Fruit fly (Drosophila melanogaster): Measurements from ENCODE around the gene Kap3.

Kap3 gene

dm6 chrX:11367783-11368509 lies 28.1 kb upstream of the Kap3 start, which contains the start of the genes hop and Tim8:
Gene hop, minus strand, starts transcription at chrX:11368098.
Gene Tim8, plus strand, starts transcription at chrX:11368445.
- peak; percentile 90 for TF ChIP-seq psq (optimal IDR thresholded peaks at IDR 0.05)
- no peak for TF ChIP-seq ttk (optimal IDR thresholded peaks at IDR 0.05)

DNA sequence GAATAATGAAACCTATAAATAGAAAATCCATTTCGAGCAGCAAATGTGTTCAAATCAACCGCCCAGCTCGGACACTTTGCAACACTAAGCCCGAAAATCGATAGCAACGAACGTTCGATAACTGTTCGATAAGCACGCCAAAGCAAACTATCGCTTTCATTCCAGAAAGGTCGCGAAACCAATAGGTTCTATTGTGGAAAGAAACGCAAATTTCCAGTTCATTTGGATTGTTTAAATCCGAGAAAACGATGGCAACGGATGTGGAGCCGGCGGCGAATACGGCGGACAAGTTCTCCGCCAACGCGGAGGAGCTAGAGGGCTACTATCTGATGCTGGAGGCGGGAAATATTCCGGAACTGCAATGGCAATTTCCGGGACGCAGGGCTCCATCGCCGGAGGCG lies 19.2 kb upstream of the Kap3 start, which contains the start of gene Pa1:
Gene Pa1 (plus strand): TSS at position 156 of the 401 bp plus-strand sequence.
- TF ChIP-seq Sin3A (optimal IDR thresholded peaks at IDR 0.05) (no peak), ttk (optimal IDR thresholded peaks at IDR 0.05) (no peak), psq (optimal IDR thresholded peaks at IDR 0.05) (no peak), insv (optimal IDR thresholded peaks at IDR 0.05) (no peak), h (optimal IDR thresholded peaks at IDR 0.05) (no peak), Myc (optimal IDR thresholded peaks at IDR 0.05) (no peak)

DNA sequence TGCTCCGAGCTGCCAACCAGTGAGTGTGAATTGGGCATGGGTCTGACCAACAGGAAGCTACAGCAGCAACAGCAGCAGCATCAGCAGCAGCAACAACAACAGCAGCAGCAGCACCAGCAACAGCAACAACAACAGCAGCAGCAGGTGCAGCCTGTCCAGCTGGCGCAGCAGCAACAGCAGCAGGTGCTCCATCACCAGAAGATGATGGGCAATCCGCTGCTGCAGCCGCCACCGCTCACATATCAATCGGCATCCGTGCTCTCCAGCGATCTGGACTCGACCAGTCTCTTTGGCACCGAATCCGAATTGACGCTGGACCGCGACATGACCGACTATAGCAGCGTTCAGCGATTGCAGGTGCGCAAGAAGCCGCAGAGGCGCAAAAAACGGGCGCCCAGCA lies 16.8 kb upstream of the Kap3 start:
- peak; percentile 64 for TF ChIP-seq ttk (optimal IDR thresholded peaks at IDR 0.05)
- no peak for TF ChIP-seq Sin3A (optimal IDR thresholded peaks at IDR 0.05)

DNA sequence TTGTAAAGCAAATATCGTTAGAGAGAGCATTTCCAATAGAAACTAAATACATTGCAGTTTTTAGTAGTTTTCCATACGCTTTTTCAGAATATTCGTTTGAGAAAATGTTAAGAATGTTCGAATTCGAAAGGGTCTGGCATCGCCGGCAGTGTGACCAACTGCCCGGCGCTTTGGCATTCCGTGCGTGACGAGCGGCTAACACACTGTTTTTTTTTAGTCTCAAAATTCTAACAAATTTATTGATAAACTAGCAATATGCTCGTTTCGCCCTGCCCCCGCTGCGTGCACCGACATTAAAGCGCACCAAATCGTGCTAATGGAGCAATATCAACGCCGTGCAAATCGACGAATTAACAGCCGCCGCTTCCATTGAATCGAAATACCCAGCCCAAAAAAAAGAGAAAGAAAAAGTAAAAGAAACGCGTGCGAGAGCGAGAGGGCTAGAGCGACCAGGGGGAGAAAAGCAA lies 15.9 kb upstream of the Kap3 start, which contains the start of gene dsh:
Gene dsh (plus strand): TSS at position 174 of the 467 bp plus-strand sequence.
- TF ChIP-seq Myc (optimal IDR thresholded peaks at IDR 0.05) (no peak), insv (optimal IDR thresholded peaks at IDR 0.05) (no peak), Sin3A (optimal IDR thresholded peaks at IDR 0.05) (no peak), ttk (optimal IDR thresholded peaks at IDR 0.05) (no peak), psq (optimal IDR thresholded peaks at IDR 0.05) (no peak), h (optimal IDR thresholded peaks at IDR 0.05) (no peak)

- TF ChIP-seq psq (optimal IDR thresholded peaks at IDR 0.05) = no peak
- TF ChIP-seq insv (optimal IDR thresholded peaks at IDR 0.05) = no peak
- no peak for TF ChIP-seq h (optimal IDR thresholded peaks at IDR 0.05)
- no peak for TF ChIP-seq Sin3A (optimal IDR thresholded peaks at IDR 0.05)
- no peak for TF ChIP-seq ttk (optimal IDR thresholded peaks at IDR 0.05)
- TF ChIP-seq Myc (optimal IDR thresholded peaks at IDR 0.05) = no peak
Measured at dm6 chrX:11351351-11351750, 11.5 kb upstream of the Kap3 start.

- TF ChIP-seq insv (optimal IDR thresholded peaks at IDR 0.05) (no peak), ttk (optimal IDR thresholded peaks at IDR 0.05) (no peak), Myc (optimal IDR thresholded peaks at IDR 0.05) (no peak), Sin3A (optimal IDR thresholded peaks at IDR 0.05) (no peak), psq (optimal IDR thresholded peaks at IDR 0.05) (no peak), h (optimal IDR thresholded peaks at IDR 0.05) (no peak)
Measured at dm6 chrX:11350505-11351327, 10.8 kb upstream of the Kap3 start, which contains the start of gene CG1737. Gene CG1737, plus strand, starts transcription at chrX:11350608.

- TF ChIP-seq h (optimal IDR thresholded peaks at IDR 0.05) (no peak), Myc (optimal IDR thresholded peaks at IDR 0.05) (no peak), Sin3A (optimal IDR thresholded peaks at IDR 0.05) (no peak), ttk (optimal IDR thresholded peaks at IDR 0.05) (no peak), psq (optimal IDR thresholded peaks at IDR 0.05) (no peak), insv (optimal IDR thresholded peaks at IDR 0.05) (no peak)
Measured at dm6 chrX:11349780-11350179, 9.9 kb upstream of the Kap3 start, which contains the start of gene NdufV3. Gene NdufV3, plus strand, starts transcription at chrX:11349998.

- no peak for TF ChIP-seq h (optimal IDR thresholded peaks at IDR 0.05)
- TF ChIP-seq ttk (optimal IDR thresholded peaks at IDR 0.05) = no peak
- TF ChIP-seq psq (optimal IDR thresholded peaks at IDR 0.05) = no peak
- no peak for TF ChIP-seq insv (optimal IDR thresholded peaks at IDR 0.05)
- TF ChIP-seq Myc (optimal IDR thresholded peaks at IDR 0.05) = no peak
- no peak for TF ChIP-seq Sin3A (optimal IDR thresholded peaks at IDR 0.05)
Measured at dm6 chrX:11348829-11349228, 8.9 kb upstream of the Kap3 start, which contains the start of gene CG1738. Gene CG1738, plus strand, starts transcription at chrX:11349049.

DNA sequence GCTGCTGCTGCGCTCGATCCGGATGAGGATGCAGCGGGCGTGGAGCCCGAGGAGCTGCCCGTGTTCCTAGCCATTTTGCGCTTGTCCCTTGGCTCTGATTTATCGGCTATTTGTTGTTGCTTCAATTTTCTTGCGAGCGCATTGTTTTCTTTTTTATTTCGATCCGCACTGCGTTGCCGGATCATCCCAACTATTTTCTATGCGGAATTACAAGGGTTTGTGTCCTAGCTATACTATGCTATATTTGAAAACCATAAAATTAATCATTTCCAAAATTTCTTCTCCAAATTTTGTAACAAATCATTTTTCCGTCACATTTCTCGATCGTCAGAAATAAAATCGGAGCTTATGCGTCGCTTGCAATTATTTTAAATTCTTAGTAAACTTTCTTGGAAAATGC lies 7.9 kb upstream of the Kap3 start, which contains the start of the genes GCS1 and CG11756:
Gene GCS1 (minus strand): TSS at position 193 of the 400 bp plus-strand sequence.
Gene CG11756 (plus strand): TSS at position 312 of the 400 bp plus-strand sequence.
- TF ChIP-seq Sin3A (optimal IDR thresholded peaks at IDR 0.05) = no peak
- no peak for TF ChIP-seq ttk (optimal IDR thresholded peaks at IDR 0.05)
- TF ChIP-seq insv (optimal IDR thresholded peaks at IDR 0.05) = no peak
- TF ChIP-seq Myc (optimal IDR thresholded peaks at IDR 0.05) = no peak
- TF ChIP-seq h (optimal IDR thresholded peaks at IDR 0.05) = no peak
- no peak for TF ChIP-seq psq (optimal IDR thresholded peaks at IDR 0.05)

DNA sequence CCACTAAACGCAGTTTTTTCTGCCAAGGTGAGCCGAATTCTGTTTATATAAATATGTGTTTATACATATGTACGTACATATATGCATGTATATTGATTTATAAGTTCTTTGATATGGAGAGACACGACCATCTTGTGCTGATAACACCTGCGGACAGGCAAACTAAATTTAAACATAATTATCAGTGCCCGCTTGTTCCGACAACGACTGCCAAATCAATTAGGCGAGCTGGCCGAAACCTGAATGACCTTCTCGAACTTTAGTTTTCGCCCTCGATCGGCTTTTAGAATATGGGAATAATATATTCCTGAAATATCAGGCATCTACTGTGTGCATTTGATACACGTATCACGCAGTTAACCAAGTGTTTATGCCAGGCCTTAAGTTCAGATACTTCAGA lies 2.9 kb upstream of the Kap3 start:
- TF ChIP-seq ttk (optimal IDR thresholded peaks at IDR 0.05) (no peak), h (optimal IDR thresholded peaks at IDR 0.05) (no peak), psq (optimal IDR thresholded peaks at IDR 0.05) (no peak), Sin3A (optimal IDR thresholded peaks at IDR 0.05) (no peak), Myc (optimal IDR thresholded peaks at IDR 0.05) (no peak), insv (optimal IDR thresholded peaks at IDR 0.05) (no peak)

- TF ChIP-seq Sin3A (optimal IDR thresholded peaks at IDR 0.05) (no peak), insv (optimal IDR thresholded peaks at IDR 0.05) (no peak), Myc (optimal IDR thresholded peaks at IDR 0.05) (no peak), psq (optimal IDR thresholded peaks at IDR 0.05) (no peak), h (optimal IDR thresholded peaks at IDR 0.05) (no peak), ttk (optimal IDR thresholded peaks at IDR 0.05) (no peak)
Measured at dm6 chrX:11342168-11342567, 2.3 kb upstream of the Kap3 start.
